Worm (Caenorhabditis elegans): ENCODE data around the gene C14A4.8.

The C14A4.8 gene

DNA sequence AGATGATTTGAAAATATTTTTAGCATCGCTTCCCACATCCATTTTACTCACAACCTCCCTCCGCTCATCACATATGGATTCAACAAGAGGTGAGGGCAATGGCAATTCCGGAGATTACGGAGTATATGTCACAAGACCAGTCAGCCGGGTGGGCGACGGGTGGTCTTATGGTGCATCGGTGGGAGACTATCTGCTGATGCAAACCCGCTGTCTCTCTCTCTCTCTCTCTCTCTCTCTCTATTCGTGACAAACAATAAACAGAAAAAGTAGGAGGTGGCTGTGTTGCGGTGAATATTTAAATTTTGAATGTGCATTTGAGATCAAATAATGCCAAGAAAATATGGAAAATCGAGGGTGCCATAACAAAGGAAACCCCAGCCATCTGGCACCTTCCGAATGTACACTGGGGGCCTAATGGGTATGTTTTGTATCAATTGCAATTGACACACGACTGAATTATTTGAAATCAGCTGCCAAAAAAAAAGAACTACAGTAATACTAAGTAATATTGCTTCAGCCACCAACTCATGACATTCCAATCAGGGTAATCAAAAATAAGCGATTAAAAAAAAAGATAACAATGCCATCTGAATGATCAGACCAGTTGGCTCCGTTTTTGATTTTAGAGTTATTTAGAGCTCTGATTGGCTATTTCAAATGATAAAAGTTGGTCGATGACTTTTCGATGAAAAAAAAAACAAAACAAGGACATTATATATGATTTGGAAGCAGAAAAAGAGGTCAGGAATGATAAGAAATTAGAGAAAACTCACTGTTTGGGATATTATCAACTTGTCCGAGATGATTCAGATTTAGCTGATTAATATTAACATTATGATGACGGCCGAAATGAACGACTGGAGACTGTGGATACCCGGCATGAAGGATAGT is 49.9 kb downstream of the C14A4.8 start:
- peak; percentile 61 for TF ChIP-seq jun-1 (tag; optimal IDR thresholded peaks at IDR 0.05)
- TF ChIP-seq fos-1 (tag; optimal IDR thresholded peaks at IDR 0.05): no peak
- peak; percentile 53 for TF ChIP-seq nfya-1 (tag; optimal IDR thresholded peaks at IDR 0.05; ENCODE audit: insufficient read depth)
- no peak for TF ChIP-seq lsy-12 (tag; optimal IDR thresholded peaks at IDR 0.05)
- TF ChIP-seq pqm-1 (tag; optimal IDR thresholded peaks at IDR 0.05): peak; percentile 51
- no peak for TF ChIP-seq nhr-237 (tag; optimal IDR thresholded peaks at IDR 0.05)
- TF ChIP-seq ama-1 (optimal IDR thresholded peaks at IDR 0.05): peak; percentile 85
- peak; percentile 31 for TF ChIP-seq nhr-25 (tag; optimal IDR thresholded peaks at IDR 0.05)
- TF ChIP-seq elt-1 (tag; optimal IDR thresholded peaks at IDR 0.05): no peak
- peak; percentile 25 for TF ChIP-seq elt-2 (tag; optimal IDR thresholded peaks at IDR 0.05)
- no peak for TF ChIP-seq egl-27 (tag; optimal IDR thresholded peaks at IDR 0.05)

DNA sequence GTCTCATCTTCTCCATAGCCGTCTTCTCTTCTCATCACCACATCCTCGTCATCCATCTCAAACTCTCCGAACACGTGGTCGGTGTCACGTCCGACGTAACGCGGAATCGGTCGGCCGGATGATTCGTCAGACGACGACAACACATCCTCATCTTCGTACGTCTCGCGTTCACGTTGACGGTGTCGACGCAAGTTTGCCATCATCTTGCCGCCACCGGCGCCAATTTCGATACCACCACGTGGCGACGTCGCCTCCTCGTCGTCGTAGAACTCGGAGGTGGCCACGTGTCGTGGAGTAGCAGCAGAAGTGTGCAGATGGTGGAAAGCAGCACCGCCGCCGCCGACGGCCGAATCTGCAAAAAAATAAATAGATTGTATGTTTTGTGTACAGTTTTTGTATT is 50.6 kb downstream of the C14A4.8 start:
- TF ChIP-seq elt-1 (tag; optimal IDR thresholded peaks at IDR 0.05) (no peak), nhr-25 (tag; optimal IDR thresholded peaks at IDR 0.05) (peak; percentile 4), daf-12 (tag; optimal IDR thresholded peaks at IDR 0.05) (no peak), nhr-11 (tag; optimal IDR thresholded peaks at IDR 0.05) (no peak), mml-1 (tag; optimal IDR thresholded peaks at IDR 0.05) (no peak), nhr-237 (tag; optimal IDR thresholded peaks at IDR 0.05) (no peak), ZK546.5 (tag; optimal IDR thresholded peaks at IDR 0.05) (no peak), fkh-2 (tag; optimal IDR thresholded peaks at IDR 0.05) (no peak), nhr-77 (tag; optimal IDR thresholded peaks at IDR 0.05) (no peak), egl-27 (tag; optimal IDR thresholded peaks at IDR 0.05) (no peak), lin-39 (tag; optimal IDR thresholded peaks at IDR 0.05) (peak; percentile 3), elt-2 (tag; optimal IDR thresholded peaks at IDR 0.05) (no peak), unc-39 (tag; optimal IDR thresholded peaks at IDR 0.05) (no peak), nfya-1 (tag; optimal IDR thresholded peaks at IDR 0.05; ENCODE audit: insufficient read depth) (no peak), nhr-28 (tag; optimal IDR thresholded peaks at IDR 0.05) (no peak), elt-3 (tag; optimal IDR thresholded peaks at IDR 0.05) (no peak)
